Worm (Caenorhabditis elegans): ENCODE data around the gene F36H9.10.
A peak's percentile ranks its signal among the peaks of the same experiment; 100 is the strongest.

The F36H9.10 gene

DNA sequence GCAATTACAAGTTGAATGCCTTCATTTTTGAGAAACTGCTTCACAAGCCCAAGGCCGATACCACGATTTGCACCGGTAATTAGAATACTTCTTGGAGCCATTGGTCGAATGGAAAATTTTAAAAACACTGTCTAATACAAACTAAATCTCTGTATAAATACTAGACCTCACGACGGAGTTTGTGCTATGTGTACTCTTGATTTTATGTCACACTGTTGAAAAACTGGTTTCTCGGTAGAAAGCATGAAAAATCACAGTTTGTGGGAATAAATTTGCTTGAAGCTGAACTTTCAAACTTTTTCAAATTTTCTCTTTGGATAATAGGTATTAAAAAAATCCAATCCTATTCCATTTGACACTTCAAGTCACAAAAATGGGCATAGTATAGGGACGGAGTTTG is 42.4 kb upstream of the F36H9.10 start, which contains the start of gene ZK697.14:
ZK697.14 (minus strand) TSS at position 101 of the 400 bp plus-strand sequence.
- TF ChIP-seq mdt-29 (GFP tag; IDR thresholded peaks at IDR 0.05), result no peak
- no peak for TF ChIP-seq mdl-1 (tag; optimal IDR thresholded peaks at IDR 0.05)
- no peak for TF ChIP-seq nhr-77 (tag; optimal IDR thresholded peaks at IDR 0.05)
- no peak for TF ChIP-seq mxl-2 (GFP tag; conservative IDR thresholded peaks at IDR 0.05)
- no peak for TF ChIP-seq nhr-11 (tag; optimal IDR thresholded peaks at IDR 0.05)
- TF ChIP-seq lsy-2 (tag; optimal IDR thresholded peaks at IDR 0.05), result no peak
- no peak for TF ChIP-seq ceh-82 (tag; optimal IDR thresholded peaks at IDR 0.05)
- TF ChIP-seq pqm-1 (tag; optimal IDR thresholded peaks at IDR 0.05), result no peak
- no peak for TF ChIP-seq F26F4.8 (GFP tag; conservative IDR thresholded peaks at IDR 0.05)
- TF ChIP-seq vab-7 (GFP tag; IDR thresholded peaks at IDR 0.05), result no peak

ce11 chrV:1756099-1756498 is 41.9 kb upstream of the F36H9.10 start:
- TF ChIP-seq Y75B8A.6 (GFP tag; IDR thresholded peaks at IDR 0.05), result no peak
- TF ChIP-seq lsy-2 (tag; optimal IDR thresholded peaks at IDR 0.05), result no peak
- TF ChIP-seq dmd-6 (GFP tag; IDR thresholded peaks at IDR 0.05), result peak; percentile 37; the same call in 1 of the 2 replicates
- 0 out of 2 replicates have a peak, but pooled peaks have one; percentile 13 for TF ChIP-seq php-3 (GFP tag; IDR thresholded peaks at IDR 0.05)
- TF ChIP-seq unc-62 (GFP tag; optimal IDR thresholded peaks at IDR 0.05 in 1 of 2), result peak in 1 of 2 experiments; percentile 70
- no peak for TF ChIP-seq unc-62 (tag; optimal IDR thresholded peaks at IDR 0.05)
- no peak for TF ChIP-seq unc-39 (tag; optimal IDR thresholded peaks at IDR 0.05)
- no peak for TF ChIP-seq nhr-111 (GFP tag; optimal IDR thresholded peaks at IDR 0.05)
- no peak for TF ChIP-seq ama-1 (optimal IDR thresholded peaks at IDR 0.05)
- peak; percentile 55 for TF ChIP-seq pqm-1 (tag; optimal IDR thresholded peaks at IDR 0.05)
- TF ChIP-seq rbr-2 (tag; optimal IDR thresholded peaks at IDR 0.05), result no peak
- no peak for TF ChIP-seq ceh-32 (tag; optimal IDR thresholded peaks at IDR 0.05; ENCODE audit: poor library complexity)
- TF ChIP-seq mep-1 (tag; optimal IDR thresholded peaks at IDR 0.05), result no peak

ce11 chrV:1756856-1757255 is 41.1 kb upstream of the F36H9.10 start, which contains the start of gene clec-204:
Gene clec-204, plus strand, starts transcription at chrV:1757156.
- TF ChIP-seq nhr-41 (GFP tag; IDR thresholded peaks at IDR 0.05), result no peak
- TF ChIP-seq dmd-9 (GFP tag; IDR thresholded peaks at IDR 0.05), result no peak
- TF ChIP-seq T20F7.1 (GFP tag; optimal IDR thresholded peaks at IDR 0.05), result no peak
- TF ChIP-seq zip-11 (GFP tag; IDR thresholded peaks at IDR 0.05), result no peak
- no peak for TF ChIP-seq T26A8.4 (GFP tag; IDR thresholded peaks at IDR 0.05)
- TF ChIP-seq dve-1 (tag; optimal IDR thresholded peaks at IDR 0.05; ENCODE audit: insufficient read depth), result no peak
- TF ChIP-seq aha-1 (tag), result peak; percentile 23
- no peak for TF ChIP-seq fos-1 (tag; optimal IDR thresholded peaks at IDR 0.05)
- peak; percentile 55 for TF ChIP-seq pqm-1 (tag; optimal IDR thresholded peaks at IDR 0.05)
- no peak for TF ChIP-seq skn-1 (tag; optimal IDR thresholded peaks at IDR 0.05)
- no peak for TF ChIP-seq snpc-1.2 (GFP tag; IDR thresholded peaks at IDR 0.05)

ce11 chrV:1760682-1761081 is 37.3 kb upstream of the F36H9.10 start, which contains the start of gene clec-205:
Gene clec-205, plus strand, starts transcription at chrV:1760893.
- peak; percentile 36; the same call in 1 of the 2 replicates for TF ChIP-seq dmd-6 (GFP tag; IDR thresholded peaks at IDR 0.05)
- TF ChIP-seq nhr-77 (tag; optimal IDR thresholded peaks at IDR 0.05), result peak; percentile 1
- TF ChIP-seq daf-16 (GFP tag; optimal IDR thresholded peaks at IDR 0.05), result no peak
- peak; percentile 86 for TF ChIP-seq daf-16 (tag; optimal IDR thresholded peaks at IDR 0.05)
- no peak for TF ChIP-seq spr-1 (tag; optimal IDR thresholded peaks at IDR 0.05)
- TF ChIP-seq nhr-28 (tag; optimal IDR thresholded peaks at IDR 0.05), result peak; percentile 39
- peak; percentile 53 for TF ChIP-seq pqm-1 (tag; optimal IDR thresholded peaks at IDR 0.05)

DNA sequence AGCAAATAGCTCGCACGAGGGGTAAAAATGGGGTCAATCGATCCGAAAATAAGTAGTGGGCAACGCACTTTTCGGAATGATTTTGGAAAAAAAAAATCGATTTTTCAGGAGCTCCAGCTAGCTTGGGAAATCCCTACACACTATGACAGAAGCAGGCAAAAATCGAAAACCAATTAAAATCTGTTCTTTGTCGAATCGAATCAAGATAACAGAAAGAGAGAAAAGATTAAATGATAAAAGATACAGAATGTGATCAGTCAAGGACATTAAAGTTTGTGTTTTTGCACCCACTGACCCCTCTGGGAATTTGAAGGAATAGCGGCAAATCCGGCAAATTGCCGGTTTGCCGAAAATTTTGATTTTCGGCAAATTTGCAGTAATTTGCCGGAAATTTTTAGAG is 30.6 kb upstream of the F36H9.10 start:
- no peak for TF ChIP-seq snpc-4 (tag; optimal IDR thresholded peaks at IDR 0.05)
- no peak for TF ChIP-seq daf-19 (GFP tag; conservative IDR thresholded peaks at IDR 0.05)
- TF ChIP-seq lin-1 (GFP tag; IDR thresholded peaks at IDR 0.05), result no peak
- TF ChIP-seq skn-1 (tag; optimal IDR thresholded peaks at IDR 0.05), result no peak
- peak; percentile 22 for TF ChIP-seq nhr-28 (tag; optimal IDR thresholded peaks at IDR 0.05)

Data from whole organism, L4 larva.